Fruit fly (Drosophila melanogaster) whole organism, embryonic: ENCODE results near the gene CG42340.

ENCODE experiments used
- B-H1 ChIP-seq: fragments of 200-800 bp; sonication (Bioruptor generic); IDR thresholded peaks from 3 replicates; pipeline ENCODE4 v1.3.6; 2022; ENCODE audit warnings: missing biosample characterization, missing genetic modification characterization
- CG10366 ChIP-seq: fragments of 200-800 bp; sonication (Bioruptor generic); IDR thresholded peaks from 2 replicates; pipeline ENCODE4 v1.3.6; 2022; ENCODE audit warnings: missing biosample characterization, missing genetic modification characterization
- CG11247 ChIP-seq: fragments of 200-800 bp; sonication (Bioruptor generic); IDR thresholded peaks from 2 replicates; pipeline ENCODE4 v1.3.6; 2022; ENCODE audit warnings: missing biosample characterization, missing genetic modification characterization
- CG13894 ChIP-seq: fragments of 200-800 bp; sonication (Bioruptor generic); optimal IDR thresholded peaks from 3 replicates; lab custom pipeline; 2018; ENCODE audit warnings: missing biosample characterization, mild to moderate bottlenecking, missing genetic modification characterization, moderate library complexity
- CG14014 ChIP-seq: fragments of 200-800 bp; sonication (Bioruptor generic); IDR thresholded peaks from 2 replicates; pipeline ENCODE4 v1.3.6; 2022; ENCODE audit warnings: missing biosample characterization, missing genetic modification characterization
- CG14667 ChIP-seq: fragments of 200-800 bp; sonication (Bioruptor generic); IDR thresholded peaks from 2 replicates; pipeline ENCODE4 v1.3.6; 2022; ENCODE audit warnings: missing biosample characterization, missing genetic modification characterization
- CG1529 ChIP-seq: fragments of 200-800 bp; sonication (Bioruptor generic); optimal IDR thresholded peaks from 3 replicates; lab custom pipeline; 2018; ENCODE audit warnings: missing biosample characterization, missing genetic modification characterization
- CG17186 ChIP-seq: fragments of 200-800 bp; sonication (Bioruptor generic); optimal IDR thresholded peaks from 3 replicates; lab custom pipeline; 2017; ENCODE audit warnings: missing biosample characterization, missing genetic modification reagents, missing genetic modification characterization
- CG17612 ChIP-seq: fragments of 200-800 bp; sonication (Bioruptor generic); IDR thresholded peaks from 2 replicates; pipeline ENCODE4 v1.3.6; 2022; ENCODE audit warnings: missing biosample characterization, missing genetic modification characterization
- CG17829 ChIP-seq: fragments of 200-800 bp; optimal IDR thresholded peaks from 2 replicates; lab custom pipeline; 2019; ENCODE audit warnings: missing biosample characterization, mild to moderate bottlenecking, missing genetic modification characterization, moderate library complexity
- CG2199 ChIP-seq: fragments of 200-800 bp; sonication (Bioruptor generic); IDR thresholded peaks from 3 replicates; pipeline ENCODE4 v1.3.6; 2022; ENCODE audit warnings: missing biosample characterization, missing genetic modification characterization
- CG31224 ChIP-seq: fragments of 200-800 bp; sonication (Bioruptor generic); IDR thresholded peaks from 2 replicates; pipeline ENCODE4 v1.3.6; 2022; ENCODE audit warnings: missing biosample characterization, missing genetic modification characterization
- CG31441 ChIP-seq: fragments of 200-800 bp; sonication (Bioruptor generic); IDR thresholded peaks from 2 replicates; pipeline ENCODE4 v1.3.6; 2022; ENCODE audit warnings: missing biosample characterization, missing genetic modification characterization
- CG5245 ChIP-seq: fragments of 200-800 bp; sonication (Bioruptor generic); optimal IDR thresholded peaks from 3 replicates; lab custom pipeline; 2016; ENCODE audit warnings: missing biosample characterization, missing genetic modification characterization
- CG6175 ChIP-seq: fragments of 200-800 bp; sonication (Bioruptor generic); IDR thresholded peaks from 3 replicates; pipeline ENCODE4 v1.3.6; 2022; ENCODE audit warnings: missing biosample characterization, missing genetic modification characterization
- CG7839 ChIP-seq: fragments of 200-800 bp; sonication (Bioruptor generic); optimal IDR thresholded peaks from 3 replicates; lab custom pipeline; 2018; ENCODE audit warnings: missing biosample characterization, mild to moderate bottlenecking, missing genetic modification characterization, moderate library complexity
- CG8359 ChIP-seq: fragments of 200-800 bp; sonication (Bioruptor generic); optimal IDR thresholded peaks from 2 replicates; lab custom pipeline; 2017; ENCODE audit warnings: missing biosample characterization, mild to moderate bottlenecking, missing genetic modification characterization, borderline replicate concordance
- CG8478 ChIP-seq: fragments of >200 bp; optimal IDR thresholded peaks from 2 replicates; lab custom pipeline; 2018
- CG8924 ChIP-seq: fragments of 200-800 bp; optimal IDR thresholded peaks from 3 replicates; lab custom pipeline; 2019; ENCODE audit warnings: missing biosample characterization, mild to moderate bottlenecking, missing genetic modification characterization, moderate library complexity
- CG9215 ChIP-seq: fragments of 200-800 bp; sonication (Bioruptor generic); IDR thresholded peaks from 2 replicates; pipeline ENCODE4 v1.3.6; 2022; ENCODE audit warnings: missing biosample characterization, missing genetic modification characterization
- D ChIP-seq, 2 experiments: fragments of 200-800 bp in 1 of 2; fragments of >200 bp in 1 of 2; sonication (Bioruptor generic) in 1 of 2; optimal IDR thresholded peaks; 2 replicates in 1 of 2; 3 replicates in 1 of 2; lab custom pipeline; 2017; ENCODE audit warnings: mild to moderate bottlenecking in 1 of 2, missing biosample characterization in 1 of 2, missing genetic modification characterization in 1 of 2, missing genetic modification reagents in 1 of 2
- Dp ChIP-seq: fragments of 200-800 bp; sonication (Bioruptor generic); optimal IDR thresholded peaks from 2 replicates; lab custom pipeline; 2018; ENCODE audit warnings: missing biosample characterization, mild to moderate bottlenecking, missing genetic modification characterization, moderate library complexity
- Ets65A ChIP-seq: fragments of 200-800 bp; sonication (Bioruptor generic); peaks from one replicate; lab custom pipeline; 2016; ENCODE audit warnings: missing biosample characterization, missing genetic modification characterization
- GATAe ChIP-seq: fragments of 200-800 bp; sonication (Bioruptor generic); conservative IDR thresholded peaks from 2 replicates; pipeline ENCODE4 v1.3.6; 2022; ENCODE audit warnings: missing biosample characterization, missing genetic modification characterization
- HHEX ChIP-seq: fragments of 200-800 bp; sonication (Bioruptor generic); optimal IDR thresholded peaks from 3 replicates; lab custom pipeline; 2017; ENCODE audit warnings: missing biosample characterization, mild to moderate bottlenecking, missing genetic modification characterization, missing genetic modification reagents
- HLHmδ ChIP-seq: fragments of 200-800 bp; sonication (Bioruptor generic); optimal IDR thresholded peaks from 2 replicates; lab custom pipeline; 2018; ENCODE audit warnings: missing biosample characterization, mild to moderate bottlenecking, missing genetic modification characterization, moderate library complexity
- Hand ChIP-seq: fragments of 200-800 bp; sonication (Bioruptor generic); optimal IDR thresholded peaks from 2 replicates; lab custom pipeline; 2017; ENCODE audit warnings: mild to moderate bottlenecking, missing biosample characterization, missing genetic modification reagents, missing genetic modification characterization
- Oaz ChIP-seq: fragments of 200-800 bp; sonication (Bioruptor generic); IDR thresholded peaks from 2 replicates; pipeline ENCODE4 v1.3.6; 2022; ENCODE audit warnings: missing biosample characterization, missing genetic modification characterization
- Rfx ChIP-seq: fragments of 200-800 bp; sonication (Bioruptor generic); IDR thresholded peaks from 2 replicates; pipeline ENCODE4 v1.3.6; 2022; ENCODE audit warnings: missing biosample characterization, missing genetic modification characterization
- Spps ChIP-seq: fragments of 200-800 bp; sonication (Bioruptor generic); optimal IDR thresholded peaks from 2 replicates; lab custom pipeline; 2018; ENCODE audit warnings: missing biosample characterization, mild to moderate bottlenecking, missing genetic modification characterization
- amos ChIP-seq: fragments of 200-800 bp; sonication (Bioruptor generic); IDR thresholded peaks from 2 replicates; pipeline ENCODE4 v1.3.6; 2022; ENCODE audit warnings: missing biosample characterization, missing genetic modification characterization; ENCODE audit not compliant: partially characterized antibody
- ara ChIP-seq: fragments of 200-800 bp; sonication (Bioruptor generic); IDR thresholded peaks from 2 replicates; pipeline ENCODE4 v1.3.6; 2022; ENCODE audit warnings: missing biosample characterization, missing genetic modification characterization
- emc ChIP-seq: fragments of 200-800 bp; sonication (Bioruptor generic); optimal IDR thresholded peaks from 2 replicates; lab custom pipeline; 2016; ENCODE audit warnings: missing biosample characterization, missing genetic modification characterization
- grn ChIP-seq: fragments of 200-800 bp; sonication (Bioruptor generic); optimal IDR thresholded peaks from 3 replicates; lab custom pipeline; 2017; ENCODE audit warnings: missing biosample characterization, missing genetic modification characterization
- gsb-n ChIP-seq: fragments of 200-800 bp; sonication (Bioruptor generic); optimal IDR thresholded peaks from 3 replicates; lab custom pipeline; 2018; ENCODE audit warnings: missing biosample characterization, mild to moderate bottlenecking, missing genetic modification characterization
- hkb ChIP-seq, 2 experiments: fragments of 200-800 bp in 1 of 2; fragments of >200 bp in 1 of 2; sonication (Bioruptor generic) in 1 of 2; IDR thresholded peaks in 1 of 2; optimal IDR thresholded peaks in 1 of 2; 2 replicates each; pipeline versions ENCODE4 v1.3.6 to Lab custom; 2017 to 2022; ENCODE audit warnings: missing biosample characterization in 1 of 2, missing genetic modification characterization in 1 of 2
- hth ChIP-seq: fragments of >200 bp; optimal IDR thresholded peaks from 2 replicates; lab custom pipeline; 2017; ENCODE audit warnings: inconsistent platforms
- ind ChIP-seq: fragments of 200-800 bp; sonication (Bioruptor generic); optimal IDR thresholded peaks from 3 replicates; lab custom pipeline; 2016; ENCODE audit warnings: missing biosample characterization, missing genetic modification characterization
- jigr1 ChIP-seq: fragments of 200-800 bp; sonication (Bioruptor generic); IDR thresholded peaks from 3 replicates; pipeline ENCODE4 v1.3.6; 2022; ENCODE audit warnings: missing biosample characterization, missing genetic modification characterization
- jumu ChIP-seq: fragments of 200-800 bp; sonication (Bioruptor generic); optimal IDR thresholded peaks from 3 replicates; lab custom pipeline; 2016; ENCODE audit warnings: missing biosample characterization, missing genetic modification characterization
- ken ChIP-seq: fragments of 200-800 bp; sonication (Bioruptor generic); IDR thresholded peaks from 3 replicates; pipeline ENCODE4 v1.3.6; 2022; ENCODE audit warnings: missing biosample characterization, missing genetic modification characterization
- mam ChIP-seq: fragments of 200-800 bp; sonication (Bioruptor generic); optimal IDR thresholded peaks from 3 replicates; lab custom pipeline; 2016; ENCODE audit warnings: missing biosample characterization, missing genetic modification characterization
- pfk ChIP-seq: fragments of 200-800 bp; sonication (Bioruptor generic); optimal IDR thresholded peaks from 2 replicates; lab custom pipeline; 2018; ENCODE audit warnings: missing biosample characterization, mild to moderate bottlenecking, missing genetic modification characterization, moderate library complexity
- ro ChIP-seq: fragments of 200-800 bp; sonication (Bioruptor generic); IDR thresholded peaks from 2 replicates; pipeline ENCODE4 v1.3.6; 2022; ENCODE audit warnings: missing biosample characterization, missing genetic modification characterization
- run ChIP-seq: fragments of 200-800 bp; sonication (Bioruptor generic); optimal IDR thresholded peaks from 3 replicates; lab custom pipeline; 2018; ENCODE audit warnings: missing biosample characterization, mild to moderate bottlenecking, missing genetic modification characterization
- slbo ChIP-seq: fragments of 200-800 bp; sonication (Bioruptor generic); IDR thresholded peaks from 2 replicates; pipeline ENCODE4 v1.3.6; 2022; ENCODE audit warnings: missing biosample characterization, missing genetic modification characterization
- slp2 ChIP-seq: fragments of 200-800 bp; sonication (Bioruptor generic); optimal IDR thresholded peaks from 2 replicates; lab custom pipeline; 2016; ENCODE audit warnings: missing biosample characterization, missing genetic modification characterization
- sna ChIP-seq: fragments of 200-800 bp; sonication (Bioruptor generic); IDR thresholded peaks from 2 replicates; pipeline ENCODE4 v1.3.6; 2022; ENCODE audit warnings: missing biosample characterization, missing genetic modification characterization; ENCODE audit not compliant: partially characterized antibody
- tio ChIP-seq: fragments of 200-800 bp; sonication (Bioruptor generic); optimal IDR thresholded peaks from 2 replicates; lab custom pipeline; 2017; ENCODE audit warnings: missing biosample characterization, missing genetic modification characterization, inconsistent platforms
- vfl ChIP-seq: fragments of 200-800 bp; sonication (Bioruptor generic); optimal IDR thresholded peaks from 2 replicates; lab custom pipeline; 2016; ENCODE audit warnings: missing biosample characterization, missing genetic modification characterization

The CG42340 gene

DNA sequence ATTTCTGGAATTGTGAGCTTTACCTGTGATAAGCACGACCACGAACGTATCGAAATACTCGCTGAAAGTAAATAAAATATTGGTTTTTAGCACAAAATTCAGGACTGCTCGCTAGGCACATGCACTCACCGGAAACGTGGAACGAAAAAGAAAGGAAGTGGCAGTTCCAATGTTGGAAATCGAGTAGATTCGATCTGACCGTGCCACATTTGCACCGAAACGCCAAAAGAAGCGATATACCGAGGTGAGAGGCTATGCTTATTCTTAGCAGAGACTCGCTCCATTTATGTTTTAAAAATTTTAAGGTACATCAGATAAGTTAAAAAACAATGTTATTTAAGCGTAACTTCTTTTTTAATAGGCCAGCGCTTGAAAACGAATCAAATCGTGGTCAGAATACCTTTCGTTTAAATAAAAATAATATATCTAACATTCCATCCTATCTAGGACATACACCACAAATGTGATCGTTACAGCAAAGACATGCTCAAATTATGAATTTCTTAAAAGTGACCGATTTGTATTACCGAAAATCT is 9.0 kb upstream of the CG42340 start, which contains the start of gene RpL7A (continued):
- no peak for TF ChIP-seq CG14667
- peak; percentile 79 for TF ChIP-seq ken (GFP tag; lab: Robert Waterston, UW)
- TF ChIP-seq CG8924 (tag; lab: Kevin White, UChicago): no peak
- peak; percentile 23 for TF ChIP-seq CG17829
- peak; percentile 23 for TF ChIP-seq ind (GFP tag; lab: Kevin White, UChicago)
- TF ChIP-seq Ets65A (GFP tag; lab: Kevin White, UChicago): peak; percentile 96
- TF ChIP-seq hkb (optimal IDR thresholded peaks at IDR 0.05; lab: Kevin White, UChicago): no peak
- peak; percentile 54 for TF ChIP-seq hkb (GFP tag; IDR thresholded peaks at IDR 0.05; lab: Robert Waterston, UW)
- TF ChIP-seq CG7839 (tag; lab: Kevin White, UChicago): peak; percentile 53
- no peak for TF ChIP-seq Dp (GFP tag; lab: Kevin White, UChicago)
- TF ChIP-seq Hand (GFP tag; lab: Kevin White, UChicago): peak; percentile 67
- TF ChIP-seq B-H1 (GFP tag; lab: Robert Waterston, UW): peak; percentile 27; the same call in 1 of the 3 replicates
- peak; percentile 56 for TF ChIP-seq CG5245 (GFP tag; lab: Kevin White, UChicago)
- peak; percentile 50; the same call in 1 of the 2 replicates for TF ChIP-seq CG14014 (GFP tag; lab: Robert Waterston, UW)
- peak; percentile 17 for TF ChIP-seq mam (GFP tag; lab: Kevin White, UChicago)
- TF ChIP-seq grn (GFP tag; lab: Kevin White, UChicago): no peak
- peak; percentile 77 for TF ChIP-seq HHEX (GFP tag; lab: Kevin White, UChicago)
- peak; percentile 9 for TF ChIP-seq gsb-n (tag; lab: Kevin White, UChicago)
- TF ChIP-seq HLHmδ: peak; percentile 95
- no peak for TF ChIP-seq GATAe (GFP tag; lab: Robert Waterston, UW)
- peak; percentile 54; the same call in 1 of the 3 replicates for TF ChIP-seq CG6175 (GFP tag; lab: Robert Waterston, UW)
- no peak for TF ChIP-seq ro (GFP tag; lab: Robert Waterston, UW)
- TF ChIP-seq CG31441 (GFP tag; lab: Robert Waterston, UW): peak; percentile 37
- TF ChIP-seq tio (GFP tag; lab: Kevin White, UChicago): no peak
- TF ChIP-seq run (tag; lab: Kevin White, UChicago): peak; percentile 15
- TF ChIP-seq sna (GFP tag; lab: Robert Waterston, UW): no peak
- peak; percentile 80 for TF ChIP-seq Rfx (GFP tag; lab: Robert Waterston, UW)
- peak; percentile 32 for TF ChIP-seq CG11247 (GFP tag; lab: Robert Waterston, UW)
- TF ChIP-seq Spps (tag; lab: Kevin White, UChicago): peak; percentile 27
- peak; percentile 39; the same call in 1 of the 2 replicates for TF ChIP-seq CG10366
- TF ChIP-seq jumu (GFP tag; lab: Kevin White, UChicago): peak; percentile 8
- TF ChIP-seq CG31224 (GFP tag; lab: Robert Waterston, UW): peak; percentile 23; the same call in 1 of the 2 replicates
- peak; percentile 64 for TF ChIP-seq slbo (GFP tag; lab: Robert Waterston, UW)
- no peak for TF ChIP-seq vfl (GFP tag; lab: Kevin White, UChicago)
- peak; percentile 35 for TF ChIP-seq CG13894 (tag; lab: Kevin White, UChicago)
- TF ChIP-seq emc (GFP tag; lab: Kevin White, UChicago): peak; percentile 36
- TF ChIP-seq D (optimal IDR thresholded peaks at IDR 0.05; lab: Kevin White, UChicago): no peak
- peak; percentile 51 for TF ChIP-seq D (GFP tag; optimal IDR thresholded peaks at IDR 0.05; lab: Kevin White, UChicago)
- peak; percentile 73 for TF ChIP-seq pfk
- TF ChIP-seq jigr1 (GFP tag; lab: Robert Waterston, UW): no peak
- TF ChIP-seq CG9215: peak; percentile 25
- no peak for TF ChIP-seq ara
- no peak for TF ChIP-seq CG2199 (GFP tag; lab: Robert Waterston, UW)
- no peak for TF ChIP-seq hth
- peak; percentile 16 for TF ChIP-seq slp2 (GFP tag; lab: Kevin White, UChicago)
- TF ChIP-seq CG17612 (GFP tag; lab: Robert Waterston, UW): no peak
- no peak; the same call in 1 of the 2 replicates for TF ChIP-seq amos (GFP tag; lab: Robert Waterston, UW)
- peak; percentile 15 for TF ChIP-seq CG17186 (GFP tag; lab: Kevin White, UChicago)
- no peak for TF ChIP-seq Oaz
- peak; percentile 45 for TF ChIP-seq CG1529
- peak; percentile 64 for TF ChIP-seq CG8478 (lab: Kevin White, UChicago)
- TF ChIP-seq CG8359 (GFP tag; lab: Kevin White, UChicago): peak; percentile 41
